Fruit fly (Drosophila melanogaster) whole organism, adult: Measurements from ENCODE around the gene nkd.

ENCODE experiments used
- CG1620 ChIP-seq: fragments of 200-800 bp; sonication (Bioruptor generic); optimal IDR thresholded peaks from 2 replicates; lab custom pipeline; 2016; ENCODE audit warnings: missing biosample characterization, missing genetic modification characterization
- CG33017 ChIP-seq: fragments of 200-800 bp; sonication (Bioruptor generic); optimal IDR thresholded peaks from 2 replicates; lab custom pipeline; 2018; ENCODE audit warnings: missing biosample characterization, mild to moderate bottlenecking, missing genetic modification characterization, moderate library complexity
- CG5204 ChIP-seq: fragments of 200-800 bp; sonication (Bioruptor generic); optimal IDR thresholded peaks from 2 replicates; lab custom pipeline; 2016; ENCODE audit warnings: missing biosample characterization, missing genetic modification characterization
- CG7045 ChIP-seq: fragments of 200-800 bp; sonication (Bioruptor generic); optimal IDR thresholded peaks from 2 replicates; lab custom pipeline; 2017; ENCODE audit warnings: missing biosample characterization, mild to moderate bottlenecking, missing genetic modification characterization
- Crg-1 ChIP-seq: fragments of 200-800 bp; sonication (Bioruptor generic); optimal IDR thresholded peaks from 2 replicates; lab custom pipeline; 2016; ENCODE audit warnings: missing biosample characterization, missing genetic modification characterization
- bab1 ChIP-seq: fragments of 200-800 bp; sonication (Bioruptor generic); optimal IDR thresholded peaks from 3 replicates; lab custom pipeline; 2019; ENCODE audit warnings: missing biosample characterization, mild to moderate bottlenecking, missing genetic modification characterization, moderate library complexity
- cic ChIP-seq: fragments of 200-800 bp; sonication (Bioruptor generic); optimal IDR thresholded peaks from 2 replicates; lab custom pipeline; 2017; ENCODE audit warnings: missing biosample characterization, mild to moderate bottlenecking, missing genetic modification characterization, moderate library complexity
- kay ChIP-seq: fragments of 200-800 bp; sonication (Bioruptor generic); peaks from one replicate; lab custom pipeline; 2016; ENCODE audit warnings: missing biosample characterization, missing genetic modification characterization, borderline replicate concordance
- ovo ChIP-seq: fragments of 200-800 bp; sonication (Bioruptor generic); optimal IDR thresholded peaks from 2 replicates; lab custom pipeline; 2016; ENCODE audit warnings: missing biosample characterization, missing genetic modification characterization
- pad ChIP-seq: fragments of 200-800 bp; sonication (Bioruptor generic); optimal IDR thresholded peaks from 3 replicates; lab custom pipeline; 2017; ENCODE audit warnings: missing biosample characterization, missing genetic modification characterization, mild to moderate bottlenecking, moderate library complexity, missing genetic modification reagents
- tj ChIP-seq: fragments of 200-800 bp; sonication (Bioruptor generic); optimal IDR thresholded peaks from 3 replicates; lab custom pipeline; 2017; ENCODE audit warnings: missing biosample characterization, mild to moderate bottlenecking, missing genetic modification characterization, moderate library complexity
- toe ChIP-seq: fragments of 200-800 bp; sonication (Bioruptor generic); optimal IDR thresholded peaks from 2 replicates; lab custom pipeline; 2016; ENCODE audit warnings: missing biosample characterization, missing genetic modification characterization

- no peak for TF ChIP-seq cic (GFP tag; lab: Kevin White, UChicago)
- TF ChIP-seq pad (GFP tag; lab: Kevin White, UChicago), result no peak
- TF ChIP-seq CG1620 (GFP tag; lab: Kevin White, UChicago), result no peak
- TF ChIP-seq CG33017 (tag; lab: Kevin White, UChicago), result no peak
- TF ChIP-seq toe (GFP tag; lab: Kevin White, UChicago), result no peak
- no peak for TF ChIP-seq Crg-1 (GFP tag; lab: Kevin White, UChicago)
- TF ChIP-seq kay (GFP tag; lab: Kevin White, UChicago), result no peak
- TF ChIP-seq CG7045 (GFP tag; lab: Kevin White, UChicago), result no peak
- TF ChIP-seq ovo (GFP tag; lab: Kevin White, UChicago), result no peak
- TF ChIP-seq tj (GFP tag; lab: Kevin White, UChicago), result no peak
- TF ChIP-seq CG5204, result no peak
- no peak for TF ChIP-seq bab1 (GFP tag; lab: Kevin White, UChicago)
Observed at dm6 chr3L:19033154-19033811, 12.0 kb downstream of the nkd start.
